Fruit fly (Drosophila melanogaster) Kc167 (cell line): ENCODE data around the gene Ran-like.

Experiments used
- Myc ChIP-seq: fragments of >200 bp; optimal IDR thresholded peaks from 2 replicates; lab custom pipeline; 2017; ENCODE audit warnings: missing external identifiers
- Sin3A ChIP-seq: fragments of >200 bp; optimal IDR thresholded peaks from 2 replicates; lab custom pipeline; 2018; ENCODE audit warnings: missing external identifiers
- h ChIP-seq: fragments of >200 bp; optimal IDR thresholded peaks from 3 replicates; lab custom pipeline; 2018; ENCODE audit warnings: missing external identifiers
- insv ChIP-seq: fragments of >200 bp; optimal IDR thresholded peaks from 3 replicates; lab custom pipeline; 2018; ENCODE audit warnings: missing external identifiers
- psq ChIP-seq: fragments of >200 bp; optimal IDR thresholded peaks from 2 replicates; lab custom pipeline; 2017; ENCODE audit warnings: missing external identifiers
- ttk ChIP-seq: sonication (Bioruptor generic); optimal IDR thresholded peaks from 2 replicates; lab custom pipeline; 2017; ENCODE audit warnings: missing external identifiers

Gene Ran-like

DNA sequence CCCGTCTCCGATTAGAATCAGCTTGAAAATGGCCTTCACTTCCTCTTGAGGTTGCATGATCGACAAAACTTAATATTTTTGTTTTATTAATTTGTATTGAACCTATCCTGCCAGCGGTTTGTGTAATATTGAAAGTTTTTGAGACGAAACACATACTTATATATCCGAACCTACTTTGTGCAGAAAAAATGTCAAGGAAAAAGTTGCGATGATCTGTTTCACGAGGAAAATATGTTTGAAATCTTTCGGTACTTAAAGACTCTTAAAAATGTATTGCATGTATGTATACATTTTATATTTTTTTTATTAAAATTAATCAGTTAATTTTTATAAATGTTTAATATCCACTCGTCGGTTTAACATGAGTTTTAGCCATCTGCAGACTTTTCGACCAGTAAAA is at the start of gene Ran-like:
Ran-like (minus strand) TSS at position 101 of the 400 bp plus-strand sequence.
- no peak for TF ChIP-seq Myc (lab: Kevin White, UChicago)
- TF ChIP-seq ttk (lab: Kevin White, UChicago) = no peak
- no peak for TF ChIP-seq psq
- TF ChIP-seq Sin3A (lab: Kevin White, UChicago) = no peak
- TF ChIP-seq h (lab: Kevin White, UChicago) = no peak
- TF ChIP-seq insv (lab: Kevin White, UChicago) = no peak

DNA sequence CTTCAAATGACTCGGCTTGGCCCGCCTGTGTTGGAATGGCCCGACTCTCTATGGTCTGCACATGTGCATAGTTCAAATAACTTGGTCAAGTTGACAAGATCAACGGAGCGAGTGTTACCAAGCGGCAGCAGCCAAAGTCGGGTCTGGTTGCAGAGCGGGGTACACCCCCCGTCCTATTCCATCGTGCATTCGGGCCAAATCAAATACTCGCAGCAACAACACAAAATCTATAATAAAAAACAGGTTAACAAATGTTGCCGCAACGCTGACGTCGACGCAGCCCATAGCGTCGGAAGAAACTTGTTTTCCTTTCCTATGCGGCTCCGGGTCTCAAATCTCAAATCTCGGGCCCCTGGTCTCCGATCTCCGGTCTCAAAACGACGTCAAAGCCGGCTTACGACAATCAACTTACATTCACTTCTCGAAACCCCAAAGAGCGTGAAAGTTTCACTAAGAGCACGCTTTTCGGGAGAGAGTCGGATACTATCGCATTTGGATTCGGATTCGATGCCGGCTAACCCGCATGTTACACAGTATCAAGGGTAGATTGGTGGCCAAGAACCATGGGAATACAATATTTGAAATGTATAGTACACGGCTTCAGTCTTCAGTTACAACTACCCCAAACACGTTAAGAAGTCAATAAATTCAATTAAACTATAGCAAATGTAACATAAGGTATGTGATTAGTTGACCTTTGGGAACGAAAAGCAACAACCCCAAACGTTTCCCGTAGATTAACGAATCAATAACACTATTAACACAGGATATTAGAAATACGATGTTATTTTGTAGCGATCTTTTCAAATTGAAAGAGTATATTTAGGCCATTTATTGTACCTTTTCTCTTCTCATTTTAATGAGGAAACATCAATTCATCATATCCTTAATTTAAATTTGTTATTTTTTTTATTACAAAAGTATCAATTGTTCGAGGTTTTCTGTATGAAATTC is 49.3 kb upstream of the Ran-like start:
- TF ChIP-seq ttk (lab: Kevin White, UChicago) (no peak), Sin3A (lab: Kevin White, UChicago) (no peak), h (lab: Kevin White, UChicago) (no peak), Myc (lab: Kevin White, UChicago) (no peak), psq (no peak), insv (lab: Kevin White, UChicago) (no peak)

DNA sequence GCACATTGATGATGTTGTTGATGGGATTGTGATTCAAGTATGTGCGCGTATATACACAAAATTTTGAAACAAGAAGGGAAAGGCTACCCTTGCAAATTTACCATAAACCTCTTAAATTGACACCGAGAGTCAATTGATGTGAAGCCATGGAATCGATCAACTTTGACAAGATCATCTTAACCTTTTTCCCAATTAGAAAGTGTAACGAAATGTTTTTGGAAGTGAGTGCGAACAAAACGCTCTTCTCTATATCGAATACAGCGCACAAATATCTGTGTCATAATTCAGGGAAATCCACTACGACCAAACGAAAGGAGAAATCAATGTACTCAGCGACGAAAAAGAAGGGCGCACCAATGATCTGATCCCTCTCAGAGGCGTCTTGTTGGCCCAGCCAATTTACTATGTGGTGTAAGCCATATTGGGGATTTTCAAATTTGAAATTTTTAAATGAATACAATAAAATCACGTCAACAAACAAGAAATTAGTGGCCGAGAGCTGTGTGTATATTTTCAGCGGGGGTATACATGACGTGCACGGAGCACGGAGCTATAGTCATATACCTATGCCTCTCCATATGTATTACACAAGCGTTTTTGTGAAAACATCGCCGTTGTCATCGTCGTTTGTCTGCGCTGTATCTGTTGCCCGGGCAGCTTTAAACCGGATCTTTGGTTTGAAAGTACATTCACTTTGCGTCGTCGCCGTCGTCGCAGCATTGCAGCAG is 48.4 kb upstream of the Ran-like start:
- TF ChIP-seq insv (lab: Kevin White, UChicago) (no peak), h (lab: Kevin White, UChicago) (no peak), Sin3A (lab: Kevin White, UChicago) (no peak), psq (no peak), Myc (lab: Kevin White, UChicago) (no peak), ttk (lab: Kevin White, UChicago) (no peak)

DNA sequence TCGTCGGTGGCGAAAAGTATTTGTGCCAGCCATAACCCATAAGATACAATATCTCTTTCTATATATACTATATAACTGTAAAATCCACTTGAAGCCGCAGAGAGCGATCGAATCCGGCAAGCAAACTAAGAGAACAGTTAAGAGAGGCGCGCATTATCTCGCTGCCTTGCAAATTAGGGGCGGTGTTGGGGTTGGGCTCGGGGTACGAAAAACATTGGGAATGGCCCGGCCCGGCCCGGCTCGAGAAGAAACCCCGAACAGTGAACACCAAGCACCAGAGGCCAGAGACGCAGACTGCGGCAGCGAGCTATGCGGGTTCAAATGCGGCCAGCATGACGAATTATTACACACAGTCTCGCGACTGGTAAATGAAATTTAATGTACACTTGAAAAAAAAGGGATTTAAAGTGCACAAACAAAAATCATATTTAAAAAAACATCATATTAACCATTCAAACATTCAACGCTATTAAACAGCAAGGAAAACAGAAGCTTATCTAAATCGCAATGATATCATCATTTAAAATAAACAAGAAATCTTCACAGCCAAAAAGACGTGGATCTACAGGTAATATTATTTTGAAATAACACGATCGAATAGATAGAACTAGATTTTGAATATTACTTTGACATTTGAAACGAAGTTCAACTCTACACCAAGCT is 47.3 kb upstream of the Ran-like start:
- TF ChIP-seq h (lab: Kevin White, UChicago) (no peak), ttk (lab: Kevin White, UChicago) (no peak), Sin3A (lab: Kevin White, UChicago) (no peak), psq (no peak), Myc (lab: Kevin White, UChicago) (no peak), insv (lab: Kevin White, UChicago) (no peak)

DNA sequence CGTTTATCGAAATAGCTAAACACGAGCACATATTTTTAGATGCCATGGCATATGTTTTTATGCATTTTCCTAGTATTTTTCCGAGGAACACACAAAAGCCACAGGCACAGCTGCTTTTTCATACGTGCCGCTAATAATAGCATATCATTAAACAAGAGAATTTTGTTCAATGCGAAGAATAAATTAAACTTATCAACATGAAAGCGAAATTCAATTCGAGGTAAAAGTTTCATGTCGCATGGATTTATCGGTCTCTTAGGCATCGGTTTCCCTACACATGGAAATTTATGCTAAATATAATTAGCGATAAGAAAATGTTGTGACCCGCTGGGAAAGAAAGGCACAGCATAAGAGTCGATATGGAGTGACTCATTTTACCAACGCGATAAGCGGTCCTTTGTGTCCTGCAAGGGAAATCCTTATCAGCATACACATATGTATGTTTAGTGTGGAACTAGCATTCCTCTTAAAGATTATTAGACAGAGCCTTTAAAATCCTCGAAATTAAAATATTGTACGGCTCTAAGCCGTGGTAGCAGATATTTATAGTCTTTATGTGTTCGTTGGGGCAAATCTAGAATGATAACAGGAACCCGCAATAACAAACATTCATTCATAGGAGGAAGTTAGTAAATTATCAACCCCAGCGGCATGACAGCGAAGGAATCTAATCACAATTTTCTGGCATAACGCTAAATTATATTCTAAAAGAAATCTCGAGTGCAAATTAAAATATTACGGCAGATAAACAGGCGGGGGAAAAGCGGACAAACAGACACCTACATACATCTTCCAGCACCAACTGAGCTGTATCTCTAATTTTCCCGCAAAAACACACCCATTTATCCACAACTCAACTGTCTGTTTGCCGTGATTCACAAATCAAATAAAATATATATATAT is 46.5 kb upstream of the Ran-like start, which contains the start of gene CG43248:
CG43248 (minus strand) TSS at position 51 of the 903 bp plus-strand sequence.
- no peak for TF ChIP-seq h (lab: Kevin White, UChicago)
- TF ChIP-seq ttk (lab: Kevin White, UChicago) = no peak
- no peak for TF ChIP-seq Sin3A (lab: Kevin White, UChicago)
- TF ChIP-seq Myc (lab: Kevin White, UChicago) = no peak
- TF ChIP-seq insv (lab: Kevin White, UChicago) = no peak
- no peak for TF ChIP-seq psq

DNA sequence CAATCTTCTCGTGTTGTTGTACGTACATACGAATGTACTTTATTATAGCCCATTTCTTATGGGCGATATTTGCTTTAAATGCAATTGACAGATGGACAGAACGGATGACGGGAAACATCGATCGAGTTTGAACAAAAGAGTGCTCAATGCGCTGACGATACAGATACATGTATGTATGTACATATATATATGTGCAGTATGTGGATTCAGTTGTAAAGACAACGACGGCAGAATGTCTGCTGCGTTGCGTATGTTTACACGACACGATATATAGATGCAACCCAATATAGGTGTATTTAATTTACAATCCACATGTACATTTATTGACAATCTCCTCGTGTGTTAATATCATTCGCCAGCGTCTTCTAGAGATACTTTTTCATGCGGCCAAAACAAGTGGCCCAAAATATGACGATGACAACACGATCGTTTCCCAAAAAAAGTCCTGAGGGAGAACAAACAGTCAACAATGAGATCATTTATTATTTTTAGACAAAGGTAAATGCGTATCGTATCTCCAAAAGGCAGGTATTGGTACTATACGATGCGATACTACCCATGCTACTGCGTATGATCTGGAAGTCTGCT is 45.5 kb upstream of the Ran-like start:
- TF ChIP-seq ttk (lab: Kevin White, UChicago) (no peak), Myc (lab: Kevin White, UChicago) (no peak), h (lab: Kevin White, UChicago) (no peak), psq (no peak)

DNA sequence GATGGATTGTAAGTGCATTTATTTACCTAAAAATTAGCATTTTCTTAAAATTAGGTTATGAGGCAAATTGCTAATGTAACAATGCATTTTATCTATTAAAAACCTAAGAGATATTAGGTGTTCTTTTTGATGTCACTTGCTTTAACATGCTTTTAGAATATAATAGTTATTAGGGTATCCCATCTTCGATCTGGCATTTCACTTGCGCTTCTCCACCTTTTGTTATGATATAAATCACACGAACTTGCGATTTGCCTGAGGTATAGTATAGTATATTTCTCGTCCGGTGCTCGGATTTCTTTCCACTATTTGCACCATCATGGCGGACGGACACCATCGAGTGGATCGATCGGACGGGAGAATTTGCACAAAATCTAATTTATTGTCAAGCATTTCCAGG is 44.9 kb upstream of the Ran-like start:
- no peak for TF ChIP-seq ttk (lab: Kevin White, UChicago)
- TF ChIP-seq psq = no peak
- no peak for TF ChIP-seq insv (lab: Kevin White, UChicago)
- no peak for TF ChIP-seq Myc (lab: Kevin White, UChicago)
- TF ChIP-seq Sin3A (lab: Kevin White, UChicago) = no peak
- no peak for TF ChIP-seq h (lab: Kevin White, UChicago)

DNA sequence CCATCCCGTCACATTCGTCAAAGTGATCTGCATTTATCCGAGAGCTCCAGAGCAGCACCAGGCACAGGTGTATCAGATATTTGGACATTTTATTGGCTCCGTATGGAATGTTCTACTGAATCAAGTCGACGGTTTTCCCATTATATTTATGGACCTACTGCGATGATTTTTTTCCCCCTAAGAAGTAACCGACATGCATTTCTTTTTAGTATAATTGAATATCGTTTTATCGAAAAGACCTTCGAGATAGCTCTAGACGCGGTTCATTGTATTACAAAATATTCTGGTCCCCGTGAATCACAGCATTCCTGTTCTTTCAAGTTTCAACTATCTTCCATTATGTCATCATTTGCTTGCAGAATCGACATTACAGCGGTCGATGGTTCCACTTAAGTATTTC is 43.9 kb upstream of the Ran-like start, which contains the start of gene obst-H:
obst-H (minus strand) TSS at position 101 of the 400 bp plus-strand sequence.
- TF ChIP-seq Myc (lab: Kevin White, UChicago) (no peak), Sin3A (lab: Kevin White, UChicago) (no peak), h (lab: Kevin White, UChicago) (no peak), ttk (lab: Kevin White, UChicago) (no peak), psq (no peak), insv (lab: Kevin White, UChicago) (no peak)

DNA sequence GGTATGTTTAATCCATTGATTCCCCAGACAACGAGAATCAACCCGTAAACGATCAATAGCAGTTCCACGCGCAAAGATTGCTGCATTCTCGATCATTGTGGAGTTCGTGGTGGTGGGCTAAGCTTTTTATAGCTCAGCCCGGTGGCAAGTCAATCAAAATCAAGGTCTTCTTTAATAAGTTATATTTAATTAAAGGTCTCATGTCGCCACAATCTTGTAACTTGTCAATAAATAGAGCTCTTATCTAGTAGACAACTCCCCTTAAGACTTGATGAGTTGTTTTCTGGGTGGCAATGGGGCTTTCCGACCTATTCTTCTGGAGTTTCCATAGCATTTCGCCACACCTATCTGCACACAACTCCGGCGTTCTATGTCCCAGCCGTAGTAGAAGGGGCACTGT is 42.9 kb upstream of the Ran-like start, which contains the start of gene CG42728:
CG42728 (minus strand) TSS at position 101 of the 400 bp plus-strand sequence.
- TF ChIP-seq psq (no peak), insv (lab: Kevin White, UChicago) (no peak), Sin3A (lab: Kevin White, UChicago) (no peak), Myc (lab: Kevin White, UChicago) (no peak), h (lab: Kevin White, UChicago) (no peak), ttk (lab: Kevin White, UChicago) (no peak)

DNA sequence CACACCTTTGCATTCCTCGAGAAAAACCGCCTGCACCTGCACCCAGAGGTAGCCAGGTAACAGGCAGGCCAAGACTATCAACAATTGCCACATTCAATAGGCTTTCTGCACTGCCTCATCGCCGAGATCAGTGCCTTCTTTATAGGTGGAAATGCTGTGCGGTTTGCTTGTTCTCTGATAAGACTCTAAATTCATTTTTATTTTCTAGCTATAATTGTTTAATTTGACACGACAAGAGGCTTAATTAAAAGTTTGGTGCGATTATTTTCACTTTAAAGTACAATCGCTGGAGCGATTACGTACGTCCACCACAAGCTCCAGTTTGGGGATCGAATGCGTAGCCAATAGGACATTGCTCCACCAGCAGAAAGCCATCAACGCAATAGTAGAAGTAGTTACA is 42.2 kb upstream of the Ran-like start, which contains the start of gene CG42729:
CG42729 (minus strand) TSS at position 101 of the 400 bp plus-strand sequence.
- no peak for TF ChIP-seq Sin3A (lab: Kevin White, UChicago)
- no peak for TF ChIP-seq psq
- no peak for TF ChIP-seq insv (lab: Kevin White, UChicago)
- no peak for TF ChIP-seq Myc (lab: Kevin White, UChicago)
- no peak for TF ChIP-seq ttk (lab: Kevin White, UChicago)
- no peak for TF ChIP-seq h (lab: Kevin White, UChicago)
